Fruit fly (Drosophila melanogaster): Measurements from ENCODE around the gene Nmnat.

The Nmnat gene

dm6 chr3R:24985029-24985685 lies 40.1 kb downstream of the Nmnat start:
- 0 out of 2 replicates have a peak, but pooled peaks have one; percentile 34 for TF ChIP-seq sna (GFP tag; IDR thresholded peaks at IDR 0.05; ENCODE audit: partially characterized antibody)
- peak; percentile 67 for TF ChIP-seq Ets65A (GFP tag)
- peak; percentile 72 for TF ChIP-seq pros (GFP tag; optimal IDR thresholded peaks at IDR 0.05)
- peak; percentile 64; the same call in 1 of the 4 replicates for TF ChIP-seq chinmo (GFP tag; IDR thresholded peaks at IDR 0.05; ENCODE audit: partially characterized antibody)
- peak; percentile 30 to 38 for TF ChIP-seq Trl (optimal IDR thresholded peaks at IDR 0.05)
- no peak for TF ChIP-seq Trl (GFP tag; optimal IDR thresholded peaks at IDR 0.05)
- TF ChIP-seq lbe (GFP tag; optimal IDR thresholded peaks at IDR 0.05): peak; percentile 3
- no peak for TF ChIP-seq esg (GFP tag; conservative IDR thresholded peaks at IDR 0.05)
- TF ChIP-seq crol (GFP tag; IDR thresholded peaks at IDR 0.05): no peak
- no peak for TF ChIP-seq sr (GFP tag; IDR thresholded peaks at IDR 0.05)
- peak; percentile 90 for TF ChIP-seq Deaf1 (tag; optimal IDR thresholded peaks at IDR 0.05)
- TF ChIP-seq sqz (GFP tag; optimal IDR thresholded peaks at IDR 0.05): peak; percentile 57
- TF ChIP-seq Adf1 (GFP tag; IDR thresholded peaks at IDR 0.05): peak; percentile 92

- TF ChIP-seq bsh (GFP tag; optimal IDR thresholded peaks at IDR 0.05): peak; percentile 4 to 17
- TF ChIP-seq gcm (GFP tag; optimal IDR thresholded peaks at IDR 0.05): no peak
- TF ChIP-seq luna (GFP tag; optimal IDR thresholded peaks at IDR 0.05): no peak
- TF ChIP-seq chif (GFP tag; optimal IDR thresholded peaks at IDR 0.05): no peak
- peak; percentile 93 for TF ChIP-seq Drgx (GFP tag; IDR thresholded peaks at IDR 0.05)
- TF ChIP-seq Poxn (GFP tag; IDR thresholded peaks at IDR 0.05): no peak
Measured at dm6 chr3R:24996502-24996901, 51.5 kb downstream of the Nmnat start.
